Comparison of ENCODE assay signal across 1 fruit fly cellular context in genomic region chr3R:14476273-14476672, dm6.
TF ChIP-seq lines count a peak whose summit lies in the region.

No protein-coding gene starts in this region.

TF ChIP-seq in whole organism, embryonic, 481 proteins besides CTCF, POLR2A, EP300 and RAD21 (continued from another document and continues in another):
- no peak for TF ChIP-seq CkIIα-i1 (GFP tag; IDR thresholded peaks at IDR 0.05; lab: Robert Waterston, UW)
- TF ChIP-seq Chrac-16 (GFP tag; optimal IDR thresholded peaks at IDR 0.05; lab: Kevin White, UChicago), result peak; percentile 22
- no peak for TF ChIP-seq CG10565 (GFP tag; optimal IDR thresholded peaks at IDR 0.05; lab: Kevin White, UChicago)
- TF ChIP-seq Ets97D (GFP tag; optimal IDR thresholded peaks at IDR 0.05; lab: Kevin White, UChicago), result no peak
- no peak for TF ChIP-seq prd (optimal IDR thresholded peaks at IDR 0.05; lab: Kevin White, UChicago)
- peak; percentile 78 for TF ChIP-seq prd (GFP tag; IDR thresholded peaks at IDR 0.05; lab: Robert Waterston, UW)
- peak; percentile 72; the same call in 1 of the 2 replicates for TF ChIP-seq Xrp1 (GFP tag; IDR thresholded peaks at IDR 0.05; lab: Robert Waterston, UW)
- no peak for TF ChIP-seq zfh2 (GFP tag; optimal IDR thresholded peaks at IDR 0.05; lab: Kevin White, UChicago)
- no peak for TF ChIP-seq Trl (optimal IDR thresholded peaks at IDR 0.05; lab: Kevin White, UChicago)
- peak; percentile 48 for TF ChIP-seq Trl (GFP tag; optimal IDR thresholded peaks at IDR 0.05; lab: Kevin White, UChicago)
- TF ChIP-seq CG2678 (tag; optimal IDR thresholded peaks at IDR 0.05; lab: Kevin White, UChicago), result peak; percentile 77
- no peak for TF ChIP-seq CG7987 (GFP tag; optimal IDR thresholded peaks at IDR 0.05; lab: Kevin White, UChicago)
- no peak for TF ChIP-seq lbe (GFP tag; optimal IDR thresholded peaks at IDR 0.05; lab: Kevin White, UChicago)
- TF ChIP-seq PHDP (tag; optimal IDR thresholded peaks at IDR 0.05; lab: Kevin White, UChicago), result peak; percentile 42
- TF ChIP-seq odd (GFP tag; optimal IDR thresholded peaks at IDR 0.05; lab: Kevin White, UChicago), result peak; percentile 20
- peak; percentile 19 for TF ChIP-seq salm (tag; optimal IDR thresholded peaks at IDR 0.05; lab: Kevin White, UChicago)
- peak; percentile 47 for TF ChIP-seq fd3F (GFP tag; optimal IDR thresholded peaks at IDR 0.05; lab: Kevin White, UChicago)
- peak; percentile 61 for TF ChIP-seq lilli (GFP tag; optimal IDR thresholded peaks at IDR 0.05; lab: Kevin White, UChicago)
- peak; percentile 50 for TF ChIP-seq CG7556 (GFP tag; optimal IDR thresholded peaks at IDR 0.05; lab: Kevin White, UChicago)
- TF ChIP-seq Rfx (GFP tag; IDR thresholded peaks at IDR 0.05; lab: Robert Waterston, UW), result peak; percentile 85
- TF ChIP-seq CG10543 (GFP tag; optimal IDR thresholded peaks at IDR 0.05; lab: Kevin White, UChicago), result peak; percentile 6
- TF ChIP-seq Fer1 (GFP tag; optimal IDR thresholded peaks at IDR 0.05; lab: Kevin White, UChicago), result peak; percentile 78
- peak; percentile 63 for TF ChIP-seq phol (tag; optimal IDR thresholded peaks at IDR 0.05; lab: Kevin White, UChicago)
- TF ChIP-seq schlank (tag; optimal IDR thresholded peaks at IDR 0.05; lab: Kevin White, UChicago), result no peak
- TF ChIP-seq trh (GFP tag; optimal IDR thresholded peaks at IDR 0.05; lab: Kevin White, UChicago), result no peak
- no peak for TF ChIP-seq dati (GFP tag; IDR thresholded peaks at IDR 0.05; lab: Robert Waterston, UW)
- TF ChIP-seq CG14667 (GFP tag; IDR thresholded peaks at IDR 0.05; lab: Robert Waterston, UW), result peak; percentile 70
- TF ChIP-seq CG4617 (GFP tag; optimal IDR thresholded peaks at IDR 0.05; lab: Kevin White, UChicago; ENCODE audit: borderline replicate concordance), result no peak
- no peak for TF ChIP-seq cad (GFP tag; optimal IDR thresholded peaks at IDR 0.05; lab: Kevin White, UChicago)
- no peak for TF ChIP-seq Lhr (GFP tag; optimal IDR thresholded peaks at IDR 0.05; lab: Kevin White, UChicago)
- TF ChIP-seq luna (GFP tag; optimal IDR thresholded peaks at IDR 0.05; lab: Kevin White, UChicago), result no peak
- TF ChIP-seq CG30403 (GFP tag; optimal IDR thresholded peaks at IDR 0.05; lab: Kevin White, UChicago), result peak; percentile 30
- TF ChIP-seq MESR4 (GFP tag; optimal IDR thresholded peaks at IDR 0.05; lab: Kevin White, UChicago), result no peak
- no peak for TF ChIP-seq Opbp (GFP tag; IDR thresholded peaks at IDR 0.05; lab: Robert Waterston, UW; ENCODE audit: partially characterized antibody)
- TF ChIP-seq Hmr (GFP tag; optimal IDR thresholded peaks at IDR 0.05; lab: Kevin White, UChicago), result peak; percentile 30
- TF ChIP-seq CG10274 (GFP tag; optimal IDR thresholded peaks at IDR 0.05; lab: Kevin White, UChicago), result peak; percentile 19
- TF ChIP-seq HLH4C (GFP tag; IDR thresholded peaks at IDR 0.05; lab: Robert Waterston, UW; ENCODE audit: partially characterized antibody), result no peak
- peak in 1 of 2 experiments; percentile 77 for TF ChIP-seq Hr51 (GFP tag; optimal IDR thresholded peaks at IDR 0.05; lab: Kevin White, UChicago)
- TF ChIP-seq CG1602 (GFP tag; optimal IDR thresholded peaks at IDR 0.05; lab: Kevin White, UChicago), result no peak
- TF ChIP-seq sr (GFP tag; IDR thresholded peaks at IDR 0.05; lab: Robert Waterston, UW), result peak; percentile 58; the same call in 1 of the 3 replicates
- peak; percentile 59 for TF ChIP-seq CG11247 (GFP tag; IDR thresholded peaks at IDR 0.05; lab: Robert Waterston, UW)
- TF ChIP-seq jing (GFP tag; optimal IDR thresholded peaks at IDR 0.05; lab: Kevin White, UChicago), result peak; percentile 54
- TF ChIP-seq fru (optimal IDR thresholded peaks at IDR 0.05; lab: Kevin White, UChicago), result no peak
- peak; percentile 85 for TF ChIP-seq lab (GFP tag; optimal IDR thresholded peaks at IDR 0.05; lab: Kevin White, UChicago)
- no peak for TF ChIP-seq nom (GFP tag; optimal IDR thresholded peaks at IDR 0.05; lab: Kevin White, UChicago)
- TF ChIP-seq Nf-YA (GFP tag; IDR thresholded peaks at IDR 0.05; lab: Robert Waterston, UW), result peak; percentile 65; the same call in 1 of the 2 replicates
- peak; percentile 58 for TF ChIP-seq Blimp-1 (GFP tag; optimal IDR thresholded peaks at IDR 0.05; lab: Kevin White, UChicago)
- peak; percentile 84 for TF ChIP-seq CG12769 (tag; optimal IDR thresholded peaks at IDR 0.05; lab: Kevin White, UChicago)
- TF ChIP-seq cato (GFP tag; optimal IDR thresholded peaks at IDR 0.05; lab: Kevin White, UChicago; ENCODE audit: borderline replicate concordance), result no peak
- peak; percentile 12 for TF ChIP-seq CG7928 (GFP tag; optimal IDR thresholded peaks at IDR 0.05; lab: Kevin White, UChicago)
- peak; percentile 76 for TF ChIP-seq ems (GFP tag; optimal IDR thresholded peaks at IDR 0.05; lab: Kevin White, UChicago)
- no peak for TF ChIP-seq CG10431 (GFP tag; optimal IDR thresholded peaks at IDR 0.05; lab: Kevin White, UChicago)
- peak; percentile 64 for TF ChIP-seq org-1 (GFP tag; optimal IDR thresholded peaks at IDR 0.05; lab: Kevin White, UChicago)
- no peak for TF ChIP-seq CG6854 (GFP tag; optimal IDR thresholded peaks at IDR 0.05; lab: Kevin White, UChicago)
- peak; percentile 11 for TF ChIP-seq CG10462 (GFP tag; optimal IDR thresholded peaks at IDR 0.05; lab: Kevin White, UChicago)
- TF ChIP-seq amos (GFP tag; IDR thresholded peaks at IDR 0.05; lab: Robert Waterston, UW; ENCODE audit: partially characterized antibody), result no peak
- peak; percentile 17 for TF ChIP-seq wek (GFP tag; optimal IDR thresholded peaks at IDR 0.05; lab: Kevin White, UChicago)
- TF ChIP-seq CG16813 (GFP tag; IDR thresholded peaks at IDR 0.05; lab: Robert Waterston, UW; ENCODE audit: partially characterized antibody), result no peak
- peak; percentile 73 for TF ChIP-seq gem (tag; optimal IDR thresholded peaks at IDR 0.05; lab: Kevin White, UChicago)
- no peak for TF ChIP-seq Six4 (GFP tag; optimal IDR thresholded peaks at IDR 0.05; lab: Kevin White, UChicago)
- peak; percentile 71 for TF ChIP-seq gsb (GFP tag; IDR thresholded peaks at IDR 0.05; lab: Robert Waterston, UW)
- TF ChIP-seq Adf1 (GFP tag; IDR thresholded peaks at IDR 0.05; lab: Robert Waterston, UW), result no peak
- TF ChIP-seq gcm2 (GFP tag; optimal IDR thresholded peaks at IDR 0.05; lab: Kevin White, UChicago), result no peak
- peak; percentile 76 for TF ChIP-seq esg (GFP tag; conservative IDR thresholded peaks at IDR 0.05; lab: Robert Waterston, UW)
- peak; percentile 34 for TF ChIP-seq Camta (GFP tag; optimal IDR thresholded peaks at IDR 0.05; lab: Kevin White, UChicago)
- TF ChIP-seq ap (GFP tag; IDR thresholded peaks at IDR 0.05; lab: Robert Waterston, UW), result peak; percentile 50
- no peak for TF ChIP-seq Nf-YB (GFP tag; optimal IDR thresholded peaks at IDR 0.05; lab: Kevin White, UChicago)
- TF ChIP-seq CG34376 (GFP tag; optimal IDR thresholded peaks at IDR 0.05; lab: Kevin White, UChicago), result no peak
- no peak for TF ChIP-seq Sry-β (GFP tag; optimal IDR thresholded peaks at IDR 0.05; lab: Kevin White, UChicago)
- no peak for TF ChIP-seq Spps (tag; optimal IDR thresholded peaks at IDR 0.05; lab: Kevin White, UChicago)
- 0 out of 3 replicates have a peak, but pooled peaks have one; percentile 16 for TF ChIP-seq CG11093 (GFP tag; IDR thresholded peaks at IDR 0.05; lab: Robert Waterston, UW)
- peak; percentile 28 for TF ChIP-seq Myb (GFP tag; optimal IDR thresholded peaks at IDR 0.05; lab: Kevin White, UChicago)
- TF ChIP-seq B-H1 (GFP tag; IDR thresholded peaks at IDR 0.05; lab: Robert Waterston, UW), result peak; percentile 78
- peak; percentile 74 for TF ChIP-seq CG32772 (GFP tag; IDR thresholded peaks at IDR 0.05; lab: Robert Waterston, UW)
- peak; percentile 67; the same call in 1 of the 2 replicates for TF ChIP-seq CG14014 (GFP tag; IDR thresholded peaks at IDR 0.05; lab: Robert Waterston, UW)
- no peak for TF ChIP-seq grn (GFP tag; optimal IDR thresholded peaks at IDR 0.05; lab: Kevin White, UChicago)
- TF ChIP-seq Fer2 (tag; optimal IDR thresholded peaks at IDR 0.05; lab: Kevin White, UChicago), result no peak
- TF ChIP-seq lov (optimal IDR thresholded peaks at IDR 0.05; lab: Kevin White, UChicago), result no peak
- 0 out of 3 replicates have a peak, but pooled peaks have one; percentile 49 for TF ChIP-seq lov (GFP tag; IDR thresholded peaks at IDR 0.05; lab: Robert Waterston, UW)
- TF ChIP-seq Sox100B (GFP tag; optimal IDR thresholded peaks at IDR 0.05; lab: Kevin White, UChicago), result peak; percentile 53
- TF ChIP-seq CG2712 (tag; optimal IDR thresholded peaks at IDR 0.05; lab: Kevin White, UChicago), result peak; percentile 61
- peak; percentile 76 for TF ChIP-seq H2.0 (GFP tag; IDR thresholded peaks at IDR 0.05; lab: Robert Waterston, UW)
- TF ChIP-seq NC2α (GFP tag; optimal IDR thresholded peaks at IDR 0.05; lab: Kevin White, UChicago), result no peak
- TF ChIP-seq gcm (GFP tag; optimal IDR thresholded peaks at IDR 0.05; lab: Kevin White, UChicago), result peak; percentile 18
- TF ChIP-seq CG8765 (GFP tag; IDR thresholded peaks at IDR 0.05; lab: Robert Waterston, UW), result no peak
- TF ChIP-seq Dfd (GFP tag; optimal IDR thresholded peaks at IDR 0.05; lab: Kevin White, UChicago), result no peak
- peak; percentile 78 for TF ChIP-seq danr (GFP tag; IDR thresholded peaks at IDR 0.05; lab: Robert Waterston, UW)
- TF ChIP-seq Doc3 (GFP tag; IDR thresholded peaks at IDR 0.05; lab: Robert Waterston, UW; ENCODE audit: partially characterized antibody), result no peak
- peak; percentile 53 for TF ChIP-seq CG4820 (GFP tag; optimal IDR thresholded peaks at IDR 0.05; lab: Kevin White, UChicago)
- peak; percentile 68; the same call in 2 of the 3 replicates for TF ChIP-seq H15 (GFP tag; IDR thresholded peaks at IDR 0.05; lab: Robert Waterston, UW)
- peak; percentile 75; the same call in 2 of the 3 replicates for TF ChIP-seq CG3726 (GFP tag; IDR thresholded peaks at IDR 0.05; lab: Robert Waterston, UW)
- peak; percentile 17 for TF ChIP-seq CG10267 (tag; optimal IDR thresholded peaks at IDR 0.05; lab: Kevin White, UChicago)
- peak; percentile 27; the same call in 1 of the 2 replicates for TF ChIP-seq MBD-R2 (GFP tag; IDR thresholded peaks at IDR 0.05; lab: Robert Waterston, UW)
- TF ChIP-seq z (GFP tag; IDR thresholded peaks at IDR 0.05; lab: Robert Waterston, UW), result no peak
- no peak for TF ChIP-seq Dref (GFP tag; IDR thresholded peaks at IDR 0.05; lab: Robert Waterston, UW)
- peak; percentile 59 for TF ChIP-seq CoRest (tag; optimal IDR thresholded peaks at IDR 0.05; lab: Kevin White, UChicago)
- TF ChIP-seq gce (GFP tag; IDR thresholded peaks at IDR 0.05; lab: Robert Waterston, UW), result no peak
- peak; percentile 49 for TF ChIP-seq Asciz (GFP tag; optimal IDR thresholded peaks at IDR 0.05; lab: Kevin White, UChicago)
- peak; percentile 59 for TF ChIP-seq CG4854 (GFP tag; optimal IDR thresholded peaks at IDR 0.05; lab: Kevin White, UChicago)
- peak; percentile 29 for TF ChIP-seq slp2 (GFP tag; optimal IDR thresholded peaks at IDR 0.05; lab: Kevin White, UChicago)
- TF ChIP-seq hb (GFP tag; IDR thresholded peaks at IDR 0.05; lab: Robert Waterston, UW; ENCODE audit: partially characterized antibody), result no peak
- TF ChIP-seq CG9932 (GFP tag; IDR thresholded peaks at IDR 0.05; lab: Robert Waterston, UW), result 0 out of 2 replicates have a peak, but pooled peaks have one; percentile 24
- no peak for TF ChIP-seq CG15601 (tag; optimal IDR thresholded peaks at IDR 0.05; lab: Kevin White, UChicago)
- TF ChIP-seq CG9876 (GFP tag; optimal IDR thresholded peaks at IDR 0.05; lab: Kevin White, UChicago), result peak; percentile 42
- TF ChIP-seq CG8388 (GFP tag; optimal IDR thresholded peaks at IDR 0.05; lab: Kevin White, UChicago), result peak; percentile 37
- no peak for TF ChIP-seq Dll (GFP tag; IDR thresholded peaks at IDR 0.05; lab: Robert Waterston, UW; ENCODE audit: partially characterized antibody)
- no peak for TF ChIP-seq stwl (tag; optimal IDR thresholded peaks at IDR 0.05; lab: Kevin White, UChicago)
- no peak for TF ChIP-seq YL-1 (GFP tag; optimal IDR thresholded peaks at IDR 0.05; lab: Kevin White, UChicago)
- TF ChIP-seq Taf1 (GFP tag; IDR thresholded peaks at IDR 0.05; lab: Robert Waterston, UW), result peak; percentile 33; the same call in 1 of the 2 replicates
- peak; percentile 39 for TF ChIP-seq NfI (GFP tag; optimal IDR thresholded peaks at IDR 0.05; lab: Kevin White, UChicago)
- TF ChIP-seq kah (GFP tag; optimal IDR thresholded peaks at IDR 0.05; lab: Kevin White, UChicago), result peak; percentile 28
- TF ChIP-seq CG1233 (GFP tag; optimal IDR thresholded peaks at IDR 0.05; lab: Kevin White, UChicago), result peak; percentile 53
- TF ChIP-seq ara (GFP tag; IDR thresholded peaks at IDR 0.05; lab: Robert Waterston, UW), result no peak
- peak; percentile 72 for TF ChIP-seq Oli (tag; optimal IDR thresholded peaks at IDR 0.05; lab: Kevin White, UChicago)
- TF ChIP-seq disco-r (GFP tag; optimal IDR thresholded peaks at IDR 0.05; lab: Kevin White, UChicago), result peak; percentile 49
- TF ChIP-seq so (GFP tag; IDR thresholded peaks at IDR 0.05; lab: Robert Waterston, UW), result peak; percentile 78
- TF ChIP-seq unpg (GFP tag; optimal IDR thresholded peaks at IDR 0.05; lab: Kevin White, UChicago), result peak; percentile 77
- TF ChIP-seq ftz-f1 (GFP tag; optimal IDR thresholded peaks at IDR 0.05; lab: Kevin White, UChicago), result no peak
- TF ChIP-seq gsb-n (tag; optimal IDR thresholded peaks at IDR 0.05; lab: Kevin White, UChicago), result no peak
- peak; percentile 88 for TF ChIP-seq Ptx1 (GFP tag; IDR thresholded peaks at IDR 0.05; lab: Robert Waterston, UW)
- peak; percentile 8 for TF ChIP-seq Nf-YC (tag; optimal IDR thresholded peaks at IDR 0.05; lab: Kevin White, UChicago)
- peak; percentile 54 for TF ChIP-seq tio (GFP tag; optimal IDR thresholded peaks at IDR 0.05; lab: Kevin White, UChicago)
- peak; percentile 60 for TF ChIP-seq az2 (GFP tag; optimal IDR thresholded peaks at IDR 0.05; lab: Kevin White, UChicago)
- peak; percentile 79 for TF ChIP-seq Sox102F (GFP tag; optimal IDR thresholded peaks at IDR 0.05; lab: Kevin White, UChicago)
- peak; percentile 46 for TF ChIP-seq CG5245 (GFP tag; optimal IDR thresholded peaks at IDR 0.05; lab: Kevin White, UChicago)
- TF ChIP-seq CG9797 (GFP tag; optimal IDR thresholded peaks at IDR 0.05; lab: Kevin White, UChicago), result no peak
- peak; percentile 41 for TF ChIP-seq BtbVII (GFP tag; optimal IDR thresholded peaks at IDR 0.05; lab: Kevin White, UChicago)
- no peak for TF ChIP-seq Hand (GFP tag; optimal IDR thresholded peaks at IDR 0.05; lab: Kevin White, UChicago)
- peak; percentile 77 for TF ChIP-seq CG6689 (GFP tag; IDR thresholded peaks at IDR 0.05; lab: Robert Waterston, UW)
- peak; percentile 96 for TF ChIP-seq Med (GFP tag; lab: Kevin White, UChicago)
- peak; percentile 2 for TF ChIP-seq trem (tag; optimal IDR thresholded peaks at IDR 0.05; lab: Kevin White, UChicago)
- peak; percentile 52 for TF ChIP-seq CG17829 (tag; optimal IDR thresholded peaks at IDR 0.05; lab: Kevin White, UChicago)
